Worm (Caenorhabditis elegans) whole organism, young adult: ENCODE measurements around the gene sur-5.

Experiments used
- B0035.1 ChIP-seq: sonication (generic microtip); optimal IDR thresholded peaks from 2 replicates; lab custom pipeline; 2016; ENCODE audit warnings: missing genetic modification characterization, mild to moderate bottlenecking, missing compliant biosample characterization, missing genotype, missing genetic modification reagents
- D2030.7 ChIP-seq: fragments of 200-800 bp; sonication (Bioruptor generic); IDR thresholded peaks from 2 replicates; pipeline ENCODE4 v1.3.6; 2022; ENCODE audit warnings: missing genetic modification reagents, missing genetic modification characterization, missing compliant biosample characterization
- F22D6.2 ChIP-seq: sonication (generic microtip); optimal IDR thresholded peaks from 2 replicates; lab custom pipeline; 2016; ENCODE audit warnings: mild to moderate bottlenecking, missing genetic modification characterization, missing compliant biosample characterization
- F33H1.4 ChIP-seq: fragments of 200-800 bp; sonication (Bioruptor generic); IDR thresholded peaks from 2 replicates; pipeline ENCODE4 v1.3.6; 2022; ENCODE audit warnings: missing genetic modification reagents, missing genetic modification characterization, missing compliant biosample characterization
- K12H6.12 ChIP-seq: fragments of 200-800 bp; sonication (Bioruptor generic); optimal IDR thresholded peaks from 2 replicates; lab custom pipeline; 2018; ENCODE audit warnings: mild to moderate bottlenecking, missing genetic modification characterization, missing compliant biosample characterization
- Y53F4B.3 ChIP-seq: fragments of 200-800 bp; sonication (Bioruptor generic); IDR thresholded peaks from 2 replicates; pipeline ENCODE4 v1.3.6; 2022; ENCODE audit warnings: missing genetic modification reagents, missing genetic modification characterization, missing compliant biosample characterization
- Y95B8A.8 ChIP-seq: fragments of 200-800 bp; sonication (Bioruptor generic); IDR thresholded peaks from 2 replicates; pipeline ENCODE4 v1.3.6; 2022; ENCODE audit warnings: missing genetic modification reagents, missing genetic modification characterization, missing compliant biosample characterization
- atf-7 ChIP-seq: sonication (generic microtip); optimal IDR thresholded peaks from 2 replicates; lab custom pipeline; 2017; ENCODE audit warnings: mild to moderate bottlenecking, missing genetic modification characterization, missing compliant biosample characterization
- athp-1 ChIP-seq: sonication (generic microtip); optimal IDR thresholded peaks from 2 replicates; lab custom pipeline; 2017; ENCODE audit warnings: mild to moderate bottlenecking, missing genetic modification characterization, missing compliant biosample characterization
- bed-1 ChIP-seq: fragments of 200-800 bp; sonication (Bioruptor generic); IDR thresholded peaks from 2 replicates; pipeline ENCODE4 v1.3.6; 2022; ENCODE audit warnings: missing genetic modification reagents, missing genetic modification characterization, missing compliant biosample characterization
- cebp-1 ChIP-seq, 2 experiments: fragments of 200-800 bp in 1 of 2; sonication (Bioruptor generic) in 1 of 2; sonication (generic microtip) in 1 of 2; IDR thresholded peaks in 1 of 2; optimal IDR thresholded peaks in 1 of 2; 2 replicates each; pipeline versions ENCODE4 v1.3.6 to Lab custom; 2017 to 2022; ENCODE audit warnings: missing compliant biosample characterization in 2 of 2, missing genetic modification characterization in 2 of 2, mild to moderate bottlenecking in 1 of 2, missing genetic modification reagents in 1 of 2, moderate library complexity in 1 of 2
- ceh-27 ChIP-seq: fragments of 200-800 bp; sonication (Bioruptor generic); optimal IDR thresholded peaks from 2 replicates; lab custom pipeline; 2018; ENCODE audit warnings: mild to moderate bottlenecking, missing genetic modification characterization, moderate library complexity, missing compliant biosample characterization
- ceh-79 ChIP-seq: sonication (generic microtip); optimal IDR thresholded peaks from 2 replicates; lab custom pipeline; 2017; ENCODE audit warnings: mild to moderate bottlenecking, missing genetic modification characterization, missing compliant biosample characterization
- die-1 ChIP-seq: sonication (generic microtip); optimal IDR thresholded peaks from 2 replicates; lab custom pipeline; 2016; ENCODE audit warnings: missing genotype, mild to moderate bottlenecking, missing genetic modification characterization, missing compliant biosample characterization
- hlh-26 ChIP-seq: fragments of 200-800 bp; sonication (Bioruptor generic); conservative IDR thresholded peaks from 2 replicates; pipeline ENCODE4 v1.3.6; 2022; ENCODE audit warnings: missing genetic modification reagents, missing genetic modification characterization, missing compliant biosample characterization
- hmg-1.2 ChIP-seq: fragments of 200-800 bp; sonication (Bioruptor generic); IDR thresholded peaks from 2 replicates; pipeline ENCODE4 v1.3.6; 2022; ENCODE audit warnings: missing genetic modification reagents, missing genetic modification characterization, missing compliant biosample characterization
- let-607 ChIP-seq, 2 experiments: fragments of 200-800 bp in 1 of 2; sonication (Bioruptor generic) in 1 of 2; sonication (generic microtip) in 1 of 2; optimal IDR thresholded peaks; 2 replicates each; lab custom pipeline; 2016 to 2018; ENCODE audit warnings: mild to moderate bottlenecking in 2 of 2, missing compliant biosample characterization in 2 of 2, missing genetic modification characterization in 2 of 2, moderate library complexity in 2 of 2, missing genotype in 1 of 2
- lin-40 ChIP-seq: sonication (generic microtip); optimal IDR thresholded peaks from 2 replicates; lab custom pipeline; 2016; ENCODE audit warnings: missing genetic modification characterization, mild to moderate bottlenecking, missing compliant biosample characterization, missing genotype, missing genetic modification reagents
- lir-1 ChIP-seq: fragments of 200-800 bp; sonication (Bioruptor generic); conservative IDR thresholded peaks from 2 replicates; pipeline ENCODE4 v1.3.6; 2022; ENCODE audit warnings: missing genetic modification reagents, missing genetic modification characterization, missing compliant biosample characterization
- madf-6 ChIP-seq: fragments of 200-800 bp; sonication (Bioruptor generic); IDR thresholded peaks from 2 replicates; pipeline ENCODE4 v1.3.6; 2022; ENCODE audit warnings: missing genetic modification reagents, missing genetic modification characterization, missing compliant biosample characterization
- madf-8 ChIP-seq: fragments of 200-800 bp; sonication (Bioruptor generic); conservative IDR thresholded peaks from 2 replicates; pipeline ENCODE4 v1.3.6; 2022; ENCODE audit warnings: missing genetic modification reagents, missing genetic modification characterization, missing compliant biosample characterization
- mxl-1 ChIP-seq: sonication (generic microtip); optimal IDR thresholded peaks from 2 replicates; lab custom pipeline; 2016; ENCODE audit warnings: missing genetic modification characterization, missing compliant biosample characterization
- nfya-1 ChIP-seq: sonication (generic microtip); optimal IDR thresholded peaks from 2 replicates; lab custom pipeline; 2017; ENCODE audit warnings: antibody characterized with exemption, missing compliant biosample characterization, missing genetic modification characterization, borderline replicate concordance; ENCODE audit not compliant: insufficient read depth
- nhr-80 ChIP-seq: sonication (generic microtip); optimal IDR thresholded peaks from 2 replicates; lab custom pipeline; 2016; ENCODE audit warnings: missing genetic modification characterization, missing compliant biosample characterization
- nhr-90 ChIP-seq: sonication (generic microtip); optimal IDR thresholded peaks from 2 replicates; lab custom pipeline; 2016; ENCODE audit warnings: missing genotype, mild to moderate bottlenecking, missing genetic modification characterization, missing compliant biosample characterization
- pha-4 ChIP-seq: fragments of 150-350 bp; sonication (generic microtip); optimal IDR thresholded peaks from 2 replicates; lab custom pipeline; 2014; ENCODE audit warnings: missing biosample characterization, missing genetic modification reagents, missing genetic modification characterization
- snpc-1.3 ChIP-seq: sonication (generic microtip); optimal IDR thresholded peaks from 2 replicates; lab custom pipeline; 2017; ENCODE audit warnings: missing genetic modification characterization, mild to moderate bottlenecking, missing compliant biosample characterization, antibody characterized with exemption, moderate library complexity, missing genotype, missing genetic modification reagents; ENCODE audit not compliant: insufficient read depth
- unc-130 ChIP-seq: sonication (generic microtip); optimal IDR thresholded peaks from 2 replicates; lab custom pipeline; 2016; ENCODE audit warnings: missing genetic modification reagents, missing genetic modification characterization, missing compliant biosample characterization
- unc-62 ChIP-seq: fragments of 150-350 bp; optimal IDR thresholded peaks from 2 replicates; lab custom pipeline; 2014; ENCODE audit warnings: missing biosample characterization, missing genetic modification reagents, missing genetic modification characterization
- ztf-28 ChIP-seq: fragments of 200-800 bp; sonication (Bioruptor generic); IDR thresholded peaks from 2 replicates; pipeline ENCODE4 v1.3.6; 2022; ENCODE audit warnings: missing genetic modification reagents, missing genetic modification characterization, missing compliant biosample characterization

The sur-5 gene

DNA sequence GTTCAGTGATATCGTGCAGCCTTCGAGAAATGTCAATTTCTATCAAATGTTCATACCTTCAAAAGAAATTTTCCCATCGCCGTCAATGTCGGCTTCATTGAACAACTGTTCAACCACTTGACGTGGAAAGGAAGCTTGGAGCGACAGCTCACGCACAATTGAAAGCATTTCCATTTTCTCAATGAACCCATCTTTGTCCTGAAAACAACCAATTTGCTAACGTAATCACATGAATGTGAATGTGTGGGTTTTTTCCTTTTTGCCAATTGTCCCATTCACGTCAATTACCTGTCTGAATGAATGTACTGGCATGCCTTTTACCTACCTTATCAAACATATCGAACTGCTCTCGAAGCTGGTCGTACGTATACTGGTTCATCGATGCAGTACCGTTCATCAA lies 9.1 kb downstream of the sur-5 start (continued):
- TF ChIP-seq athp-1 (tag; lab: Kevin White, UChicago) (no peak), ceh-79 (tag; lab: Kevin White, UChicago) (no peak), D2030.7 (no peak), unc-130 (GFP tag; lab: Kevin White, UChicago) (no peak), nfya-1 (tag; lab: Kevin White, UChicago) (no peak), ceh-27 (GFP tag; lab: Kevin White, UChicago) (no peak), B0035.1 (no peak), F33H1.4 (GFP tag; lab: Robert Waterston, UW) (no peak), mxl-1 (tag; lab: Kevin White, UChicago) (no peak)

DNA sequence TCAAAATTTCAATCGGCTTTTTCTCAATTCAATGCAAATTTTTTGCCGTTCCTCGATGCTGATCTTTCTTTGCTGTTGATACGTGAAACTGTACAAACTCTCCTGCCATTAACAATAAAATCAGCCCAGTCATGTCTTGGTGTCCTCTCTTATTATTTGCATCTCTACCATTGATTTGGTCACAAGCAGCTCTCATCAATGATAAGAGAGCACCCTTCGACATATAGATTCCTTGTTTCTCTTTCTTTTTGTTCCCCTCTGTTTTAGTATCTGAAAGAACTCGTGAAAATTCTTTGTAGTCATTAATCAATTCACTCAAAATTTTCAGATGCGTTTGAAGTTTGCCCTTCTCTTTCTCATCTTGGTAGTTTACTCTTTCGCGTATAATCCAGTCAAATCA lies 13.6 kb downstream of the sur-5 start, which contains the start of gene lron-7:
TSS of gene lron-7 (plus strand) at position 323 of the 400 bp plus-strand sequence.
- TF ChIP-seq snpc-1.3 (tag; lab: Kevin White, UChicago) (no peak), lir-1 (GFP tag; lab: Robert Waterston, UW) (no peak), nhr-80 (tag; lab: Kevin White, UChicago) (peak; percentile 65), ztf-28 (GFP tag; lab: Robert Waterston, UW) (no peak)
- TF ChIP-seq, all 124 proteins: peak for 1

DNA sequence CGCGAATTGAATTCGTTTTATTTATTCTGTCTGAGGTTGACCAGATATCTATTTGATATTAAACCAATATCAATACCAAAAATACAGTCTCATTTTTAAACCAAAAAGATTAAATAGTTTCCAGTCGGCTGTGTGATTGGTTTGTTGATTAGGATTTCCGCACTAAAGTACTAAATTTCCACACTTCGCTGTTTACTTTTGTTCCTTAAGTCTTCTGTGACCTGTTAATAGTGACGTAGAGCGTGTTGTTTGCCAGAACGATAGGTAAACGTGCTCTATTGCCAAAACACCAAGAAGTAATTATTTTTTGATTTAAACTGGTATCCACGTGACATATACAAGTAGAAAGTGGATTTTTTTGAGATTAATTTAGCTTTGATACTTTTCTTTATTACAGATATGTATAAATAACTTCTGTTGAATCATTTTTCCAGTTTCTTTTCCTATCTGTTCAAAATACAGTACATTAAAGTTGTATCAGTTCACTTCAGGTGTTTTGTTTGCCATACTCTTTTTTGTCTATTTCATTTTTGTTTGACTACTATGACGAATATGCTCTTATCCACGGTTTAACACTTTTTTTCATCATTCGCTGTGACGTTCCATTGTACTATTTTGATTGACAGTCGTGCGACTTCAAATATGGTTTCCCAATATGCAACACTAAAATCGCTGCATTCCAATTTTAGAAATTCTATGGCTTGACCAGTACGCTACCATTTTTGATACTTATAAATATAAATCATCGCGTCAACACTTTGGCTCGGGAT lies 14.3 kb downstream of the sur-5 start:
- TF ChIP-seq bed-1 (no peak), D2030.7 (no peak), Y53F4B.3 (no peak), atf-7 (tag; lab: Kevin White, UChicago) (peak; percentile 65), nhr-80 (tag; lab: Kevin White, UChicago) (peak; percentile 62), unc-62 (GFP tag; lab: Kevin White, UChicago) (peak; percentile 89), let-607 (tag; optimal IDR thresholded peaks at IDR 0.05; lab: Kevin White, UChicago) (peak; percentile 74 to 77), nhr-90 (tag; lab: Kevin White, UChicago) (no peak), pha-4 (tag; lab: Kevin White, UChicago) (peak; percentile 68)
- TF ChIP-seq, all 124 proteins: peak for 5

DNA sequence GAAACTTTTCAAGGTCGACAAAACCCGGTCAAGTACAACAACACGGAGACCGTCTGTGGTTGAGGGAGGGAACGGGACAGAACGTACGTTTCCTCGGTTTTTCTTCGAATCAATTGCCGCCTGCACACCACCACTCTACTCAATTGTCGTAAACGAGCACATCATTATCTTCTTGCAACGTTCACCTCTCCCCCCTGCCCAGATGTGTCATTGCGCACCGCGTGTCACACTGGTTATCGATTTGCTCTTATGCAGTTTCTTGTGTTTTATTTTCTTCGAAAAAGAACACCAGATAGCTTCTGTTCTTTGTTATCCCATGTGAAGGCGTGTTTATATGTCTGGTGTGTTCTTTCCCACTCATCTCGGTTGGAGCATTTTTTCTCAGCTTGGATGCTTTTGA lies 15.8 kb downstream of the sur-5 start:
- no peak for TF ChIP-seq F22D6.2 (tag; lab: Kevin White, UChicago)
- no peak for TF ChIP-seq hmg-1.2 (GFP tag; lab: Robert Waterston, UW)
- TF ChIP-seq madf-6 (GFP tag; lab: Robert Waterston, UW): no peak
- no peak for TF ChIP-seq lir-1 (GFP tag; lab: Robert Waterston, UW)
- no peak for TF ChIP-seq hlh-26 (GFP tag; lab: Robert Waterston, UW)
- TF ChIP-seq die-1 (tag; lab: Kevin White, UChicago): no peak
- TF ChIP-seq, all 124 proteins: peak for 0

DNA sequence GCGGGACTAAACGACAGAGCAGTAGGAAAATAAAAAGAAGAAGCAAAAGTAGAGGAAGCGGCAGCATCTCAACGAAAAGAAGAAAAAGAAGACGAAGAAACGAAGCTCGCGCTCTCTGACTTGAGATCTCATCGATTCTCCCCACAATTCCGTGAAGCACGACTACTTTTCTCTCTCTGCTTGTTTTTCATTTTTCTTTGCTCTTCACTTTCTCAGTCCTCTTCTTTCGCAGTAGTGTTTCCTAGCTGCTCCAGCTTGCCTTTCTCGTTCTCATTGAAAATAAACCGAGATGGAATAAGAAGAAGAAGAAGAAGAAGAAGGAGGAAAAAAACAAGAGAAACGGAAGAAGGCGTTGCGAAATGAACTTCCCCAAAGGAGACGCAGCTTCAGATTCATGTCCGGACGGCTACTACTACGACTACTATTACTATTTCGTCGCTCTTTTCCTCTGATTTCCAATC lies 20.6 kb downstream of the sur-5 start:
- peak; percentile 46 for TF ChIP-seq lin-40
- TF ChIP-seq Y95B8A.8 (GFP tag; lab: Robert Waterston, UW): no peak
- no peak for TF ChIP-seq madf-8
- TF ChIP-seq cebp-1 (GFP tag; IDR thresholded peaks at IDR 0.05; lab: Robert Waterston, UW): no peak
- TF ChIP-seq cebp-1 (tag; optimal IDR thresholded peaks at IDR 0.05; lab: Kevin White, UChicago): peak; percentile 72
- TF ChIP-seq K12H6.12: peak; percentile 74
- peak; percentile 10; the same call in 1 of the 2 replicates for TF ChIP-seq hmg-1.2 (GFP tag; lab: Robert Waterston, UW)
